Fruit fly (Drosophila melanogaster): ENCODE measurements around the gene rdgC.

dm6 chr3L:20201538-20201937, 46.3 kb upstream of the rdgC start, which contains the start of gene obst-F:
- no peak for TF ChIP-seq CG14711 (tag; optimal IDR thresholded peaks at IDR 0.05)
- no peak for TF ChIP-seq CG11617 (GFP tag; optimal IDR thresholded peaks at IDR 0.05)
- TF ChIP-seq CG33017 (tag; optimal IDR thresholded peaks at IDR 0.05): no peak
- no peak for TF ChIP-seq bab1 (GFP tag; optimal IDR thresholded peaks at IDR 0.05)

All from whole organism, adult.